Fruit fly (Drosophila melanogaster) whole organism, embryonic: ENCODE results near the gene Syx1A.

ENCODE experiments used
- Abd-B ChIP-seq: fragments of 200-800 bp; sonication (Bioruptor generic); optimal IDR thresholded peaks from 2 replicates; lab custom pipeline; 2018; ENCODE audit warnings: missing biosample characterization, mild to moderate bottlenecking, missing genetic modification characterization, moderate library complexity
- B-H1 ChIP-seq: fragments of 200-800 bp; sonication (Bioruptor generic); IDR thresholded peaks from 3 replicates; pipeline ENCODE4 v1.3.6; 2022; ENCODE audit warnings: missing biosample characterization, missing genetic modification characterization
- CG10147 ChIP-seq: fragments of 200-800 bp; sonication (Bioruptor generic); optimal IDR thresholded peaks from 2 replicates; lab custom pipeline; 2019; ENCODE audit warnings: missing biosample characterization, mild to moderate bottlenecking, missing genetic modification characterization, moderate library complexity
- CG12104 ChIP-seq: fragments of 200-800 bp; sonication (Bioruptor generic); optimal IDR thresholded peaks from 3 replicates; lab custom pipeline; 2016; ENCODE audit warnings: missing biosample characterization, missing genetic modification characterization
- CG12769 ChIP-seq: fragments of 200-800 bp; sonication (Bioruptor generic); optimal IDR thresholded peaks from 2 replicates; lab custom pipeline; 2019; ENCODE audit warnings: missing biosample characterization, mild to moderate bottlenecking, missing genetic modification characterization, moderate library complexity
- CG14014 ChIP-seq: fragments of 200-800 bp; sonication (Bioruptor generic); IDR thresholded peaks from 2 replicates; pipeline ENCODE4 v1.3.6; 2022; ENCODE audit warnings: missing biosample characterization, missing genetic modification characterization
- CG14050 ChIP-seq: fragments of 200-800 bp; sonication (Bioruptor generic); IDR thresholded peaks from 3 replicates; pipeline ENCODE4 v1.3.6; 2022; ENCODE audit warnings: missing biosample characterization, missing genetic modification characterization
- CG14667 ChIP-seq: fragments of 200-800 bp; sonication (Bioruptor generic); IDR thresholded peaks from 2 replicates; pipeline ENCODE4 v1.3.6; 2022; ENCODE audit warnings: missing biosample characterization, missing genetic modification characterization
- CG3065 ChIP-seq: fragments of 200-800 bp; sonication (Bioruptor generic); optimal IDR thresholded peaks from 2 replicates; lab custom pipeline; 2016; ENCODE audit warnings: missing biosample characterization, missing genetic modification characterization
- CG31388 ChIP-seq: fragments of 200-800 bp; sonication (Bioruptor generic); optimal IDR thresholded peaks from 2 replicates; lab custom pipeline; 2016; ENCODE audit warnings: missing biosample characterization, missing genetic modification characterization
- CG5245 ChIP-seq: fragments of 200-800 bp; sonication (Bioruptor generic); optimal IDR thresholded peaks from 3 replicates; lab custom pipeline; 2016; ENCODE audit warnings: missing biosample characterization, missing genetic modification characterization
- CG9609 ChIP-seq: fragments of 200-800 bp; sonication (Bioruptor generic); optimal IDR thresholded peaks from 3 replicates; lab custom pipeline; 2016; ENCODE audit warnings: missing biosample characterization, missing genetic modification characterization
- Chrac-16 ChIP-seq: fragments of 200-800 bp; sonication (Bioruptor generic); optimal IDR thresholded peaks from 3 replicates; lab custom pipeline; 2016; ENCODE audit warnings: missing biosample characterization, missing genetic modification characterization
- CoRest ChIP-seq: fragments of 200-800 bp; sonication (Bioruptor generic); optimal IDR thresholded peaks from 3 replicates; lab custom pipeline; 2018; ENCODE audit warnings: missing biosample characterization, mild to moderate bottlenecking, missing genetic modification characterization, moderate library complexity
- Dll ChIP-seq: fragments of 200-800 bp; sonication (Bioruptor generic); IDR thresholded peaks from 4 replicates; pipeline ENCODE4 v1.3.6; 2022; ENCODE audit warnings: missing biosample characterization, missing genetic modification characterization; ENCODE audit not compliant: partially characterized antibody
- E2f1 ChIP-seq: fragments of 200-800 bp; sonication (Bioruptor generic); IDR thresholded peaks from 2 replicates; pipeline ENCODE4 v1.3.6; 2022; ENCODE audit warnings: missing biosample characterization, missing genetic modification characterization
- Ets65A ChIP-seq: fragments of 200-800 bp; sonication (Bioruptor generic); peaks from one replicate; lab custom pipeline; 2016; ENCODE audit warnings: missing biosample characterization, missing genetic modification characterization
- Fer3 ChIP-seq: fragments of 200-800 bp; sonication (Bioruptor generic); optimal IDR thresholded peaks from 2 replicates; lab custom pipeline; 2018; ENCODE audit warnings: missing biosample characterization, mild to moderate bottlenecking, missing genetic modification characterization, moderate library complexity
- H2.0 ChIP-seq: fragments of 200-800 bp; sonication (Bioruptor generic); IDR thresholded peaks from 2 replicates; pipeline ENCODE4 v1.3.6; 2022; ENCODE audit warnings: missing biosample characterization, missing genetic modification characterization
- Hr51 ChIP-seq, 2 experiments: fragments of 200-800 bp; sonication (Bioruptor generic); optimal IDR thresholded peaks; 2 replicates in 1 of 2; 3 replicates in 1 of 2; lab custom pipeline; 2016 to 2018; ENCODE audit warnings: missing biosample characterization in 2 of 2, missing genetic modification characterization in 2 of 2, mild to moderate bottlenecking in 1 of 2, moderate library complexity in 1 of 2
- Hr78 ChIP-seq, 2 experiments: fragments of 200-800 bp in 1 of 2; fragments of >200 bp in 1 of 2; sonication (Bioruptor generic) in 1 of 2; optimal IDR thresholded peaks; 2 replicates each; lab custom pipeline; 2017 to 2019; ENCODE audit warnings: missing biosample characterization in 2 of 2, missing genetic modification characterization in 2 of 2, mild to moderate bottlenecking in 1 of 2, moderate library complexity in 1 of 2
- Lhr ChIP-seq: fragments of 200-800 bp; sonication (Bioruptor generic); optimal IDR thresholded peaks from 3 replicates; lab custom pipeline; 2017; ENCODE audit warnings: mild to moderate bottlenecking, missing biosample characterization, missing genetic modification reagents, missing genetic modification characterization
- Lpt ChIP-seq: fragments of >200 bp; optimal IDR thresholded peaks from 2 replicates; lab custom pipeline; 2018; ENCODE audit warnings: missing biosample characterization, missing genetic modification characterization
- Neu2 ChIP-seq: fragments of 200-800 bp; sonication (Bioruptor generic); optimal IDR thresholded peaks from 3 replicates; lab custom pipeline; 2016; ENCODE audit warnings: missing biosample characterization, missing genetic modification characterization, borderline replicate concordance
- Nf-YB ChIP-seq: fragments of 200-800 bp; sonication (Bioruptor generic); optimal IDR thresholded peaks from 3 replicates; lab custom pipeline; 2019; ENCODE audit warnings: missing biosample characterization, mild to moderate bottlenecking, missing genetic modification characterization, moderate library complexity
- NfI ChIP-seq: fragments of 200-800 bp; sonication (Bioruptor generic); optimal IDR thresholded peaks from 3 replicates; lab custom pipeline; 2018; ENCODE audit warnings: missing biosample characterization, mild to moderate bottlenecking, missing genetic modification characterization, moderate library complexity
- Oaz ChIP-seq: fragments of 200-800 bp; sonication (Bioruptor generic); IDR thresholded peaks from 2 replicates; pipeline ENCODE4 v1.3.6; 2022; ENCODE audit warnings: missing biosample characterization, missing genetic modification characterization
- Optix ChIP-seq: fragments of 200-800 bp; sonication (Bioruptor generic); IDR thresholded peaks from 3 replicates; pipeline ENCODE4 v1.3.6; 2022; ENCODE audit warnings: missing biosample characterization, missing genetic modification characterization
- Rfx ChIP-seq: fragments of 200-800 bp; sonication (Bioruptor generic); IDR thresholded peaks from 2 replicates; pipeline ENCODE4 v1.3.6; 2022; ENCODE audit warnings: missing biosample characterization, missing genetic modification characterization
- al ChIP-seq: fragments of 200-800 bp; sonication (Bioruptor generic); IDR thresholded peaks from 2 replicates; pipeline ENCODE4 v1.3.6; 2022; ENCODE audit warnings: missing biosample characterization, missing genetic modification characterization
- amos ChIP-seq: fragments of 200-800 bp; sonication (Bioruptor generic); IDR thresholded peaks from 2 replicates; pipeline ENCODE4 v1.3.6; 2022; ENCODE audit warnings: missing biosample characterization, missing genetic modification characterization; ENCODE audit not compliant: partially characterized antibody
- ase ChIP-seq: fragments of 200-800 bp; sonication (Bioruptor generic); IDR thresholded peaks from 3 replicates; pipeline ENCODE4 v1.3.6; 2022; ENCODE audit warnings: missing biosample characterization, missing genetic modification characterization
- az2 ChIP-seq: fragments of 200-800 bp; sonication (Bioruptor generic); optimal IDR thresholded peaks from 3 replicates; lab custom pipeline; 2016; ENCODE audit warnings: missing biosample characterization, missing genetic modification characterization
- bowl ChIP-seq: fragments of 200-800 bp; sonication (Bioruptor generic); IDR thresholded peaks from 2 replicates; pipeline ENCODE4 v1.3.6; 2022; ENCODE audit warnings: missing biosample characterization, missing genetic modification characterization
- bsh ChIP-seq, 2 experiments: fragments of 200-800 bp; sonication (Bioruptor generic); optimal IDR thresholded peaks; 2 replicates each; lab custom pipeline; 2017 to 2018; ENCODE audit warnings: mild to moderate bottlenecking in 2 of 2, missing biosample characterization in 2 of 2, missing genetic modification characterization in 2 of 2, moderate library complexity in 1 of 2
- chm ChIP-seq: fragments of 200-800 bp; sonication (Bioruptor generic); IDR thresholded peaks from 2 replicates; pipeline ENCODE4 v1.3.6; 2022; ENCODE audit warnings: missing biosample characterization, missing genetic modification characterization
- cwo ChIP-seq: fragments of 200-800 bp; sonication (Bioruptor generic); optimal IDR thresholded peaks from 3 replicates; lab custom pipeline; 2017; ENCODE audit warnings: missing biosample characterization, missing genetic modification characterization, mild to moderate bottlenecking, moderate library complexity, missing genetic modification reagents
- gem ChIP-seq: fragments of 200-800 bp; sonication (Bioruptor generic); optimal IDR thresholded peaks from 2 replicates; lab custom pipeline; 2019; ENCODE audit warnings: missing biosample characterization, mild to moderate bottlenecking, missing genetic modification characterization, moderate library complexity
- grau ChIP-seq: fragments of 200-800 bp; optimal IDR thresholded peaks from 3 replicates; lab custom pipeline; 2019; ENCODE audit warnings: missing biosample characterization, mild to moderate bottlenecking, missing genetic modification characterization, moderate library complexity
- grn ChIP-seq: fragments of 200-800 bp; sonication (Bioruptor generic); optimal IDR thresholded peaks from 3 replicates; lab custom pipeline; 2017; ENCODE audit warnings: missing biosample characterization, missing genetic modification characterization
- lilli ChIP-seq: fragments of 200-800 bp; sonication (Bioruptor generic); optimal IDR thresholded peaks from 3 replicates; lab custom pipeline; 2016; ENCODE audit warnings: missing biosample characterization, missing genetic modification characterization
- lmd ChIP-seq: fragments of 200-800 bp; sonication (Bioruptor generic); IDR thresholded peaks from 2 replicates; pipeline ENCODE4 v1.3.6; 2022; ENCODE audit warnings: missing biosample characterization, missing genetic modification characterization
- maf-S ChIP-seq: fragments of 200-800 bp; sonication (Bioruptor generic); optimal IDR thresholded peaks from 2 replicates; lab custom pipeline; 2016; ENCODE audit warnings: missing biosample characterization, missing genetic modification characterization
- nau ChIP-seq: fragments of 200-800 bp; sonication (Bioruptor generic); optimal IDR thresholded peaks from 3 replicates; lab custom pipeline; 2017; ENCODE audit warnings: missing biosample characterization, mild to moderate bottlenecking, missing genetic modification characterization, missing genetic modification reagents
- nom ChIP-seq: fragments of 200-800 bp; sonication (Bioruptor generic); optimal IDR thresholded peaks from 2 replicates; lab custom pipeline; 2017; ENCODE audit warnings: missing biosample characterization, missing genetic modification characterization, mild to moderate bottlenecking, moderate library complexity, missing genetic modification reagents
- odd ChIP-seq: fragments of 200-800 bp; sonication (Bioruptor generic); optimal IDR thresholded peaks from 2 replicates; lab custom pipeline; 2017; ENCODE audit warnings: missing biosample characterization, mild to moderate bottlenecking, missing genetic modification characterization
- pan ChIP-seq, 4 experiments: fragments of >200 bp in 3 of 4; fragments of 200-800 bp in 1 of 4; sonication (Bioruptor generic) in 1 of 4; optimal IDR thresholded peaks in 3 of 4; IDR thresholded peaks in 1 of 4; 2 replicates each; pipeline versions ENCODE4 v1.3.6 to Lab custom; 2017 to 2022; ENCODE audit warnings: missing biosample characterization in 2 of 4, missing genetic modification characterization in 2 of 4, mixed read lengths in 1 of 4
- repo ChIP-seq: fragments of 200-800 bp; sonication (Bioruptor generic); optimal IDR thresholded peaks from 2 replicates; lab custom pipeline; 2016; ENCODE audit warnings: missing biosample characterization, missing genetic modification characterization
- schlank ChIP-seq: fragments of 200-800 bp; sonication (Bioruptor generic); optimal IDR thresholded peaks from 2 replicates; lab custom pipeline; 2018; ENCODE audit warnings: missing biosample characterization, mild to moderate bottlenecking, missing genetic modification characterization
- tup ChIP-seq: fragments of 200-800 bp; sonication (Bioruptor generic); optimal IDR thresholded peaks from 2 replicates; lab custom pipeline; 2016; ENCODE audit warnings: missing biosample characterization, mild to moderate bottlenecking, missing genetic modification characterization, moderate library complexity

The Syx1A gene

dm6 chr3R:24100717-24101116, 4.8 kb downstream of the Syx1A start (continued):
- TF ChIP-seq amos (GFP tag; lab: Robert Waterston, UW), result no peak; the same call in 1 of the 2 replicates
- peak in 1 of 2 experiments; percentile 32 for TF ChIP-seq Hr51 (GFP tag; optimal IDR thresholded peaks at IDR 0.05; lab: Kevin White, UChicago)
- TF ChIP-seq B-H1 (GFP tag; lab: Robert Waterston, UW), result no peak
- TF ChIP-seq Rfx (GFP tag; lab: Robert Waterston, UW), result peak; percentile 60
- no peak for TF ChIP-seq Dll (GFP tag; lab: Robert Waterston, UW)
- peak; percentile 34 for TF ChIP-seq grau (tag; lab: Kevin White, UChicago)
- TF ChIP-seq CG3065 (GFP tag; lab: Kevin White, UChicago), result no peak
- TF ChIP-seq Abd-B (GFP tag; lab: Kevin White, UChicago), result peak; percentile 21
- TF ChIP-seq lilli (GFP tag; lab: Kevin White, UChicago), result peak; percentile 49
- no peak for TF ChIP-seq CG12104 (GFP tag; lab: Kevin White, UChicago)
- peak; percentile 43 for TF ChIP-seq gem
- TF ChIP-seq nau, result no peak
- peak; percentile 49 for TF ChIP-seq Ets65A (GFP tag; lab: Kevin White, UChicago)
- TF ChIP-seq CG14014 (GFP tag; lab: Robert Waterston, UW), result 0 out of 2 replicates have a peak, but pooled peaks have one; percentile 12
- TF ChIP-seq Lpt (GFP tag; lab: Kevin White, UChicago), result no peak
- no peak for TF ChIP-seq repo (GFP tag; lab: Kevin White, UChicago)
- TF ChIP-seq CG9609 (GFP tag; lab: Kevin White, UChicago), result peak; percentile 3
- TF ChIP-seq bsh (GFP tag; optimal IDR thresholded peaks at IDR 0.05; lab: Kevin White, UChicago), result peak in 1 of 2 experiments; percentile 14
- no peak for TF ChIP-seq pan (optimal IDR thresholded peaks at IDR 0.05; lab: Kevin White, UChicago)
- TF ChIP-seq pan (GFP tag; optimal IDR thresholded peaks at IDR 0.05 in 1 of 2, IDR thresholded peaks at IDR 0.05 in 1 of 2), result peak in 1 of 2 experiments; percentile 27
- TF ChIP-seq schlank, result no peak
- no peak for TF ChIP-seq nom (GFP tag; lab: Kevin White, UChicago)
- no peak for TF ChIP-seq az2
- TF ChIP-seq CG14667, result 0 out of 2 replicates have a peak, but pooled peaks have one; percentile 15
- TF ChIP-seq CG31388 (GFP tag; lab: Kevin White, UChicago), result no peak
- TF ChIP-seq Neu2, result no peak
- TF ChIP-seq ase (GFP tag; lab: Robert Waterston, UW), result no peak
- TF ChIP-seq cwo (GFP tag; lab: Kevin White, UChicago), result no peak
- TF ChIP-seq Lhr (GFP tag; lab: Kevin White, UChicago), result no peak
- TF ChIP-seq H2.0 (GFP tag; lab: Robert Waterston, UW), result 0 out of 2 replicates have a peak, but pooled peaks have one; percentile 9
- TF ChIP-seq E2f1 (GFP tag; lab: Robert Waterston, UW), result 0 out of 2 replicates have a peak, but pooled peaks have one; percentile 16
- no peak for TF ChIP-seq NfI (GFP tag; lab: Kevin White, UChicago)
- no peak for TF ChIP-seq CG5245 (GFP tag; lab: Kevin White, UChicago)
- no peak for TF ChIP-seq Chrac-16 (GFP tag; lab: Kevin White, UChicago)
- TF ChIP-seq odd (GFP tag; lab: Kevin White, UChicago), result no peak
- no peak for TF ChIP-seq Hr78 (GFP tag; optimal IDR thresholded peaks at IDR 0.05; lab: Kevin White, UChicago)
- peak; percentile 31 for TF ChIP-seq CG12769 (tag; lab: Kevin White, UChicago)
- TF ChIP-seq chm (GFP tag; lab: Robert Waterston, UW), result no peak
- no peak; the same call in 2 of the 3 replicates for TF ChIP-seq Optix (GFP tag; lab: Robert Waterston, UW)
- no peak for TF ChIP-seq bowl (GFP tag; lab: Robert Waterston, UW)
- TF ChIP-seq tup (GFP tag; lab: Kevin White, UChicago), result no peak
- TF ChIP-seq CG10147 (GFP tag; lab: Kevin White, UChicago), result no peak
- TF ChIP-seq grn (GFP tag; lab: Kevin White, UChicago), result no peak
- TF ChIP-seq Fer3 (tag; lab: Kevin White, UChicago), result peak; percentile 3
- TF ChIP-seq Oaz (GFP tag; lab: Robert Waterston, UW), result no peak
- no peak for TF ChIP-seq CG14050 (GFP tag; lab: Robert Waterston, UW)
- TF ChIP-seq Nf-YB, result no peak
- peak; percentile 15; the same call in 1 of the 2 replicates for TF ChIP-seq al (GFP tag; lab: Robert Waterston, UW)
- TF ChIP-seq maf-S (GFP tag; lab: Kevin White, UChicago), result no peak
- peak; percentile 21 for TF ChIP-seq CoRest (tag; lab: Kevin White, UChicago)
- TF ChIP-seq lmd (GFP tag; lab: Robert Waterston, UW), result peak; percentile 34; the same call in 1 of the 2 replicates
